Worm (Caenorhabditis elegans) whole organism, L4/young adult: Measurements from ENCODE around the gene sre-42.

Experiments used
- W03F9.2 ChIP-seq: fragments of 150-350 bp; optimal IDR thresholded peaks from 2 replicates; lab custom pipeline; 2014; ENCODE audit warnings: missing biosample characterization, missing genetic modification characterization
- dao-5 ChIP-seq: sonication (generic microtip); optimal IDR thresholded peaks from 2 replicates; lab custom pipeline; 2016; ENCODE audit warnings: missing genotype, missing genetic modification characterization, moderate library complexity, missing compliant biosample characterization
- him-1 ChIP-seq: sonication (generic microtip); optimal IDR thresholded peaks from 2 replicates; lab custom pipeline; 2016; ENCODE audit warnings: missing genotype, missing genetic modification reagents, missing genetic modification characterization, missing compliant biosample characterization

DNA sequence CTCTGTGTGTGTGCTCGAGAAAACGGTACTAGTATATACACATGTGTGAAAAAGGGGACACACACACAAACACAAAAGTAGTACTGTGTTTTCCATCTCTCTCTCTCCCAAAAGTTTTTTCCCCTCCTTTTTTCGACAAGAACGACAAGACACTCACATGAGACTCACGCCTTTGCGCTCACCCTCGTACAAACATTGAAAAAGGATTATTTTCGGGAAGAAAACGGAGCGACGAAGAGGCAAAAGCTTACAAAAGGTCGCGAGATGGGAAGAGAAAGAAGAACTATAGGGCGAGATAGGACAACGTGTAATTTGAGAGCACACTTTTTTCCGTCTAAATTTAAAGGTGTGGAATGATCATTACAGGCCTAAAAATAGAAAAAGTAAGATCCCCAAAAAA, 36.8 kb downstream of the sre-42 start:
- no peak for TF ChIP-seq him-1 (tag; lab: Kevin White, UChicago)
- TF ChIP-seq W03F9.2 (tag; lab: Kevin White, UChicago) = no peak
- TF ChIP-seq dao-5 = no peak
